Worm (Caenorhabditis elegans): ENCODE data around the gene mrps-21.

The mrps-21 gene

DNA sequence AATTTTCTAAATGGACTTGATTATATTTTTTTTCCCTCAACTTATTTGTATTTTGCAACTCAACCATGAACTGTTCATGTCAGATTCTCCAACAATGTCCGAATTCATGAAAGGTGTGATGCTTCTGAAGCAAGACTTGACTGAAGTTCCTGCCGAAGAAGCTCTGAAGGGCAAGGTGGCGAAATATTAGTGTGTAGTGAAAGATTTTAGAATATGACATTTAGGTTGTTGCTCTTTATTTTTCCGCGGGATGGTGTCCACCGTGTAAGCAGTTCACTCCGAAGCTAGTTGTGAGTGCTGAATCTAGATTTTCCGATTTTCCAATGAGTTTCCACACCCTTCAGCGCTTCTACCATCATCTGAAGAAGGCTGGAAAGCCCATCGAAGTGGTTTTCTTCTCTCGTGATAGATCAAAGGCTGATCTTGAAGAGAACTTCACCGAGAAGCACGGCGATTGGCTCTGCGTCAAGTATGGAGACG is 6.9 kb downstream of the mrps-21 start, which contains the start of gene F29B9.5:
TSS of gene F29B9.5 (plus strand) at position 51 of the 480 bp plus-strand sequence.
- no peak for TF ChIP-seq aly-2 (tag; optimal IDR thresholded peaks at IDR 0.05)
- no peak for TF ChIP-seq lin-39 (tag; optimal IDR thresholded peaks at IDR 0.05)
- peak; percentile 78 for TF ChIP-seq ama-1 (optimal IDR thresholded peaks at IDR 0.05)
- TF ChIP-seq sea-2 (GFP tag; optimal IDR thresholded peaks at IDR 0.05), result no peak
- no peak for TF ChIP-seq nhr-11 (tag; optimal IDR thresholded peaks at IDR 0.05)
- no peak for TF ChIP-seq mdl-1 (tag; optimal IDR thresholded peaks at IDR 0.05)
- no peak for TF ChIP-seq nhr-23 (tag; optimal IDR thresholded peaks at IDR 0.05)
- no peak for TF ChIP-seq nhr-28 (tag; optimal IDR thresholded peaks at IDR 0.05)

DNA sequence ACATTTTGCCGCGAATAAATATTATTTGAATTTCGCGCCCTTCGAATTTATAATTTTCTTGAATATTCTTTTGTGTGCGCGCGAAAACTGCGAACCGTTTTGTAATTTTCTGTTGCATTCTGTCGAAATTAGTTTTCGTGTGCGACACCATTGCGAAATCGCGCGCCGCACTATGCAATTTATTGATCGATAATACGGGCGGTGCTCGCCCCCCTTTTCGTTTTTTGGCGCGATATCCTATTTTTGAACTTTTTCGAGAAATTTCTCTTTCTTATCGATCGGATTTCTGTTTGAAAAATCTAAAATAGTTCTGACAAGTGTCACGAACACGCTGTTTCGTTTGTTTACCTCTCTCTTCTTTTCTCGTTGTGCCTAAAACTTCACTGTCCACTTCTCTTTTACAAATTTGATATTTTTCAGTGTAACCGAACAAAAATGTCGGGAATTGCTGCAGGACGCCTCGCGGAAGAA is 8.7 kb downstream of the mrps-21 start, which contains the start of gene ubc-9:
TSS of gene ubc-9 (plus strand) at position 421 of the 471 bp plus-strand sequence.
- peak; percentile 82 for TF ChIP-seq nfya-1 (tag; optimal IDR thresholded peaks at IDR 0.05; ENCODE audit: insufficient read depth)
- no peak for TF ChIP-seq aly-2 (tag; optimal IDR thresholded peaks at IDR 0.05)
- no peak for TF ChIP-seq nhr-77 (tag; optimal IDR thresholded peaks at IDR 0.05)
- TF ChIP-seq unc-62 (GFP tag; optimal IDR thresholded peaks at IDR 0.05), result no peak
- TF ChIP-seq ceh-16 (tag; optimal IDR thresholded peaks at IDR 0.05), result no peak
- TF ChIP-seq unc-39 (tag; optimal IDR thresholded peaks at IDR 0.05), result no peak
- peak; percentile 61 for TF ChIP-seq nhr-43 (tag; optimal IDR thresholded peaks at IDR 0.05; ENCODE audit: poor library complexity, severe bottlenecking)
- no peak for TF ChIP-seq tbx-2 (tag; optimal IDR thresholded peaks at IDR 0.05)
- TF ChIP-seq nhr-76 (tag; optimal IDR thresholded peaks at IDR 0.05), result no peak
- no peak for TF ChIP-seq nhr-67 (tag; optimal IDR thresholded peaks at IDR 0.05)
- no peak for TF ChIP-seq ztf-11 (tag; optimal IDR thresholded peaks at IDR 0.05)
- TF ChIP-seq hmg-11 (tag; optimal IDR thresholded peaks at IDR 0.05), result peak; percentile 72
- no peak for TF ChIP-seq R02D3.7 (tag; optimal IDR thresholded peaks at IDR 0.05)
- TF ChIP-seq daf-12 (tag; optimal IDR thresholded peaks at IDR 0.05), result no peak
- no peak for TF ChIP-seq egl-27 (tag; optimal IDR thresholded peaks at IDR 0.05)
- no peak for TF ChIP-seq eor-1 (tag; optimal IDR thresholded peaks at IDR 0.05)
- no peak for TF ChIP-seq ceh-82 (tag; optimal IDR thresholded peaks at IDR 0.05)
- peak; percentile 71 for TF ChIP-seq pha-4 (tag; optimal IDR thresholded peaks at IDR 0.05)
- TF ChIP-seq sea-2 (GFP tag; optimal IDR thresholded peaks at IDR 0.05), result no peak
- TF ChIP-seq skn-1 (tag; optimal IDR thresholded peaks at IDR 0.05), result peak; percentile 5
- TF ChIP-seq lin-39 (tag; optimal IDR thresholded peaks at IDR 0.05), result peak; percentile 65
- TF ChIP-seq lin-15B (tag; optimal IDR thresholded peaks at IDR 0.05), result peak; percentile 73
- no peak for TF ChIP-seq fkh-10 (GFP tag; optimal IDR thresholded peaks at IDR 0.05)
- TF ChIP-seq fos-1 (tag; optimal IDR thresholded peaks at IDR 0.05), result no peak
- no peak for TF ChIP-seq ceh-9 (tag; optimal IDR thresholded peaks at IDR 0.05)
- no peak for TF ChIP-seq pqm-1 (tag; optimal IDR thresholded peaks at IDR 0.05)
- TF ChIP-seq elt-3 (tag; optimal IDR thresholded peaks at IDR 0.05), result no peak
- no peak for TF ChIP-seq nhr-237 (tag; optimal IDR thresholded peaks at IDR 0.05)
- TF ChIP-seq nhr-12 (tag; optimal IDR thresholded peaks at IDR 0.05), result no peak
- peak; percentile 40 for TF ChIP-seq egl-5 (tag; optimal IDR thresholded peaks at IDR 0.05)
- no peak for TF ChIP-seq lsy-12 (tag; optimal IDR thresholded peaks at IDR 0.05)
- TF ChIP-seq elt-2 (tag; optimal IDR thresholded peaks at IDR 0.05), result peak; percentile 54
- TF ChIP-seq nhr-25 (tag; optimal IDR thresholded peaks at IDR 0.05), result peak; percentile 75
- peak; percentile 81 for TF ChIP-seq nhr-23 (tag; optimal IDR thresholded peaks at IDR 0.05)
- no peak for TF ChIP-seq ztf-4 (tag; optimal IDR thresholded peaks at IDR 0.05)
- TF ChIP-seq mdl-1 (tag; optimal IDR thresholded peaks at IDR 0.05), result no peak
- TF ChIP-seq zag-1 (tag; optimal IDR thresholded peaks at IDR 0.05), result no peak
- no peak for TF ChIP-seq nhr-11 (tag; optimal IDR thresholded peaks at IDR 0.05)
- peak; percentile 55 for TF ChIP-seq ama-1 (optimal IDR thresholded peaks at IDR 0.05)
- no peak for TF ChIP-seq nhr-28 (tag; optimal IDR thresholded peaks at IDR 0.05)
- no peak for TF ChIP-seq elt-1 (tag; optimal IDR thresholded peaks at IDR 0.05)
- peak; percentile 37 for TF ChIP-seq jun-1 (tag; optimal IDR thresholded peaks at IDR 0.05)
- TF ChIP-seq fkh-2 (tag; optimal IDR thresholded peaks at IDR 0.05), result no peak
- peak; percentile 92 for TF ChIP-seq ceh-28 (tag; optimal IDR thresholded peaks at IDR 0.05)
- TF ChIP-seq snpc-4 (tag; optimal IDR thresholded peaks at IDR 0.05), result peak; percentile 59
- TF ChIP-seq mml-1 (tag; optimal IDR thresholded peaks at IDR 0.05), result no peak
- TF ChIP-seq ZK546.5 (tag; optimal IDR thresholded peaks at IDR 0.05), result no peak
